Worm (Caenorhabditis elegans) whole organism, L2 larva: ENCODE results near the gene cone-1.

Source experiments
- egl-27 ChIP-seq: sonication (generic microtip); optimal IDR thresholded peaks from 3 replicates; lab custom pipeline; 2017; ENCODE audit warnings: missing biosample characterization, missing genetic modification reagents, missing genetic modification characterization
- lin-13 ChIP-seq: fragments of 150-350 bp; optimal IDR thresholded peaks from 2 replicates; lab custom pipeline; 2014; ENCODE audit warnings: missing biosample characterization, missing genetic modification reagents, missing genetic modification characterization
- lin-39 ChIP-seq: fragments of 150-350 bp; optimal IDR thresholded peaks from 2 replicates; lab custom pipeline; 2014; ENCODE audit warnings: missing biosample characterization, missing genetic modification reagents, missing genetic modification characterization
- nhr-237 ChIP-seq: fragments of 150-350 bp; optimal IDR thresholded peaks from 2 replicates; lab custom pipeline; 2014; ENCODE audit warnings: missing biosample characterization, missing genetic modification characterization
- nhr-25 ChIP-seq: fragments of 150-350 bp; sonication (generic microtip); optimal IDR thresholded peaks from 3 replicates; lab custom pipeline; 2014; ENCODE audit warnings: missing biosample characterization, missing genetic modification characterization
- nhr-6 ChIP-seq: fragments of 150-350 bp; optimal IDR thresholded peaks from 2 replicates; lab custom pipeline; 2014; ENCODE audit warnings: missing biosample characterization, missing genetic modification characterization
- skn-1 ChIP-seq: sonication (generic microtip); optimal IDR thresholded peaks from 2 replicates; lab custom pipeline; 2017; ENCODE audit warnings: missing biosample characterization, missing genetic modification characterization
- unc-62 ChIP-seq: fragments of 150-350 bp; optimal IDR thresholded peaks from 2 replicates; lab custom pipeline; 2014; ENCODE audit warnings: missing biosample characterization, missing genetic modification reagents, missing genetic modification characterization
- ztf-11 ChIP-seq: sonication (generic microtip); optimal IDR thresholded peaks from 2 replicates; lab custom pipeline; 2017; ENCODE audit warnings: missing biosample characterization, missing genetic modification characterization

DNA sequence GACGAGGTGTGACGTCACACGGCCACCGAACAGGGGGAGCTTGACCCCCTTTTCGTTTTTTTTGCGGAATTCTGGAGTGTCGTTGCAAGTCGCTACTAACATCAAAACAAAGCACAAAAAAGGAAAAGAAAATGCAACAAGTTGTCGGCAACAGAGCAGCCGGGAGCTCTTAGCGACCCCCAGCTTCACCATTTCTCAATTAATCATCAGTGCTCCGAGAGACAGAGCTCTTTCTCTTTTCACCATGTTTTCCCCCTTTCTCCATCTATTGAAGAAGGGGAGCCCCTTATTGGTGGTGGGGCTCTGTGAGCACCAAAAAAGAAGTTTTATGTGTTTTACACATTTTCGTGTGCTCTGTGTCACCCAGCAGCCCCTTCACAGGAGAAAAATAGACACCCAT, 23.2 kb downstream of the cone-1 start:
- no peak for TF ChIP-seq skn-1 (tag; lab: Kevin White, UChicago)
- no peak for TF ChIP-seq nhr-237 (tag; lab: Kevin White, UChicago)
- no peak for TF ChIP-seq ztf-11 (tag; lab: Kevin White, UChicago)
- no peak for TF ChIP-seq lin-13 (GFP tag; lab: Kevin White, UChicago)
- no peak for TF ChIP-seq egl-27 (tag; lab: Kevin White, UChicago)
- TF ChIP-seq nhr-25 (tag; lab: Kevin White, UChicago): no peak
- no peak for TF ChIP-seq lin-39 (tag; lab: Kevin White, UChicago)
- no peak for TF ChIP-seq unc-62 (GFP tag; lab: Kevin White, UChicago)
- TF ChIP-seq nhr-6: no peak
